Fruit fly (Drosophila melanogaster) whole organism, embryonic: ENCODE results near the gene Map205.
"Not testable (repeated sequence)": the region's sequence is repeated elsewhere in the genome, so short reads cannot be mapped to it uniquely, and the experiment has no call there.

ENCODE experiments used
- CG1832 ChIP-seq: fragments of 200-800 bp; sonication (Bioruptor generic); optimal IDR thresholded peaks from 2 replicates; lab custom pipeline; 2017; ENCODE audit warnings: missing biosample characterization, mild to moderate bottlenecking, missing genetic modification characterization, inconsistent platforms
- CG6654 ChIP-seq: fragments of 200-800 bp; sonication (Bioruptor generic); optimal IDR thresholded peaks from 2 replicates; lab custom pipeline; 2017; ENCODE audit warnings: missing biosample characterization, mild to moderate bottlenecking, missing genetic modification characterization
- Rx ChIP-seq: fragments of 200-800 bp; sonication (Bioruptor generic); IDR thresholded peaks from 2 replicates; pipeline ENCODE4 v1.3.6; 2022; ENCODE audit warnings: missing biosample characterization, missing genetic modification characterization
- ash1 ChIP-seq: fragments of 200-800 bp; sonication (Bioruptor generic); optimal IDR thresholded peaks from 2 replicates; lab custom pipeline; 2018; ENCODE audit warnings: missing biosample characterization, mild to moderate bottlenecking, missing genetic modification characterization
- eve ChIP-seq, 2 experiments: fragments of >200 bp; optimal IDR thresholded peaks; 2 replicates each; lab custom pipeline; 2017; ENCODE audit warnings: missing biosample characterization in 2 of 2, missing genetic modification characterization in 2 of 2
- hth ChIP-seq: fragments of >200 bp; optimal IDR thresholded peaks from 2 replicates; lab custom pipeline; 2017; ENCODE audit warnings: inconsistent platforms
- row ChIP-seq: fragments of 200-800 bp; sonication (Bioruptor generic); IDR thresholded peaks from 3 replicates; pipeline ENCODE4 v1.3.6; 2022; ENCODE audit warnings: missing biosample characterization, missing genetic modification characterization
- ttk ChIP-seq: fragments of 200-800 bp; sonication (Bioruptor generic); IDR thresholded peaks from 2 replicates; pipeline ENCODE4 v2.1.2; 2022; ENCODE audit warnings: missing biosample characterization, missing genetic modification characterization

DNA sequence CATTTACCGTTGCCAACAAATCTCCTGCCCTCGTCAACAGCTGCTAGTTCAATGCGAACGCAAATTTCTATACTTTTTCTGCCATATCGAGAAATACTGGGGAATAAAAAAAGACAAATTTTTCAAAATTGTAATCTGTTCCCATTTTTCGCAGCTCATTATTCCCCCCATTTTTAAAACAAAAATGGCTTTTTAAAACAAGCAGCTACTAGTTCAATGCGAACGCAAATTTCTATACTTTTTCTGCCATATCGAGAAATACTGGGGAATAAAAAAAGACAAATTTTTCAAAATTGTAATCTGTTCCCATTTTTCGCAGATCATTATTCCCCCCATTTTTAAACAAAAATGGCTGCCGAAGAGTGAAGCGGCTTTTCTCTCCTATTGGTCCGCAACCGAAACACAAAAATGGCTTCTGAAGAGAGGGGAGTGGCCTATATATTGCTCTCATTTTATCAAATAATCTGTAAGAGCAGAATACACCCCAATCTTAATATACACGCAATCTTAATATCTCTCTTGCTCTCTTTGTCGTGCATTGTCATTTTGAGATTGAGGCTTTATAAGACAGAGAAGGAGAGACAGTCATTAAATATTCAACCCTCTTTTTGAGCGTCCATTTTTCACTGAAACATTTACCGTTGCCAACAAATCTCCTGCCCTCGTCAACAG is 3.6 kb upstream of the Map205 start:
- TF ChIP-seq ash1 (GFP tag; lab: Kevin White, UChicago); Rx (GFP tag; lab: Robert Waterston, UW); CG6654 (GFP tag; lab: Kevin White, UChicago); hth (lab: Kevin White, UChicago); CG1832 (GFP tag; lab: Kevin White, UChicago); eve (GFP tag; optimal IDR thresholded peaks at IDR 0.05; lab: Kevin White, UChicago); row (GFP tag; lab: Robert Waterston, UW); ttk (GFP tag; lab: Robert Waterston, UW): not testable (repeated sequence)
